Worm (Caenorhabditis elegans): ENCODE data around the gene F55G1.15.
A peak's percentile ranks its signal among the peaks of the same experiment; 100 is the strongest.

The F55G1.15 gene

ce11 chrIV:7505866-7506488 is 4.7 kb upstream of the F55G1.15 start (continued):
- TF ChIP-seq hif-1 (tag; optimal IDR thresholded peaks at IDR 0.05) (no peak), unc-39 (tag; optimal IDR thresholded peaks at IDR 0.05) (no peak), nhr-25 (tag; optimal IDR thresholded peaks at IDR 0.05; ENCODE audit: borderline replicate concordance, insufficient read depth) (peak; percentile 34), Y5F2A.4 (GFP tag; optimal IDR thresholded peaks at IDR 0.05) (no peak), madf-5 (GFP tag; IDR thresholded peaks at IDR 0.05) (no peak), arid-1 (GFP tag; conservative IDR thresholded peaks at IDR 0.05) (peak; percentile 50; the same call in 1 of the 2 replicates), lim-7 (GFP tag; IDR thresholded peaks at IDR 0.05) (no peak), F26F4.8 (GFP tag; conservative IDR thresholded peaks at IDR 0.05) (0 out of 2 replicates have a peak, but pooled peaks have one; percentile 12), zip-2 (tag; optimal IDR thresholded peaks at IDR 0.05) (no peak), saeg-2 (GFP tag; IDR thresholded peaks at IDR 0.05) (no peak), ceh-62 (tag; optimal IDR thresholded peaks at IDR 0.05) (no peak), fos-1 (tag; optimal IDR thresholded peaks at IDR 0.05) (no peak), nhr-6 (tag; optimal IDR thresholded peaks at IDR 0.05) (no peak), nhr-41 (GFP tag; IDR thresholded peaks at IDR 0.05) (no peak), ceh-28 (tag; optimal IDR thresholded peaks at IDR 0.05) (no peak), zag-1 (tag; optimal IDR thresholded peaks at IDR 0.05) (no peak), ces-1 (GFP tag; optimal IDR thresholded peaks at IDR 0.05) (no peak), spr-3 (GFP tag; optimal IDR thresholded peaks at IDR 0.05) (no peak), set-16 (GFP tag; IDR thresholded peaks at IDR 0.05) (no peak), dve-1 (tag; optimal IDR thresholded peaks at IDR 0.05; ENCODE audit: insufficient read depth) (peak; percentile 46), nhr-111 (GFP tag; optimal IDR thresholded peaks at IDR 0.05) (no peak), snpc-4 (tag; optimal IDR thresholded peaks at IDR 0.05) (no peak), dmd-9 (GFP tag; IDR thresholded peaks at IDR 0.05) (no peak), pha-4 (GFP tag; IDR thresholded peaks at IDR 0.05) (peak; percentile 55), pha-4 (tag; optimal IDR thresholded peaks at IDR 0.05) (no peak), ceh-44 (GFP tag; IDR thresholded peaks at IDR 0.05) (no peak), F49E8.2 (tag; optimal IDR thresholded peaks at IDR 0.05; ENCODE audit: borderline replicate concordance) (peak; percentile 45), nhr-237 (tag; optimal IDR thresholded peaks at IDR 0.05) (no peak), daf-8 (GFP tag; IDR thresholded peaks at IDR 0.05) (0 out of 2 replicates have a peak, but pooled peaks have one; percentile 41), mes-2 (tag; optimal IDR thresholded peaks at IDR 0.05; ENCODE audit: poor library complexity, severe bottlenecking) (peak; percentile 27), ceh-32 (tag; optimal IDR thresholded peaks at IDR 0.05; ENCODE audit: poor library complexity) (no peak), daf-16 (GFP tag; optimal IDR thresholded peaks at IDR 0.05) (peak in 1 of 2 experiments; percentile 10), daf-16 (tag; optimal IDR thresholded peaks at IDR 0.05) (peak; percentile 52), F10B5.3 (tag; optimal IDR thresholded peaks at IDR 0.05) (no peak), pqm-1 (tag; optimal IDR thresholded peaks at IDR 0.05) (no peak), T20F7.1 (GFP tag; optimal IDR thresholded peaks at IDR 0.05) (peak; percentile 71), spr-1 (tag; optimal IDR thresholded peaks at IDR 0.05) (no peak), lsy-2 (tag; optimal IDR thresholded peaks at IDR 0.05) (peak in 1 of 2 experiments; percentile 32), nhr-42 (GFP tag; IDR thresholded peaks at IDR 0.05) (no peak), duxl-1 (tag; optimal IDR thresholded peaks at IDR 0.05; ENCODE audit: poor library complexity) (peak; percentile 12), ceh-20 (GFP tag; IDR thresholded peaks at IDR 0.05) (no peak), ctbp-1 (GFP tag; IDR thresholded peaks at IDR 0.05) (peak; percentile 38; the same call in 1 of the 2 replicates), nhr-10 (tag; optimal IDR thresholded peaks at IDR 0.05) (peak; percentile 32), lin-13 (GFP tag; optimal IDR thresholded peaks at IDR 0.05) (no peak), nhr-48 (tag; optimal IDR thresholded peaks at IDR 0.05) (peak; percentile 1), R02D3.7 (tag; optimal IDR thresholded peaks at IDR 0.05) (no peak), T26A8.4 (GFP tag; IDR thresholded peaks at IDR 0.05) (no peak; the same call in 1 of the 2 replicates), aly-2 (tag; optimal IDR thresholded peaks at IDR 0.05) (no peak), snpc-1.2 (GFP tag; IDR thresholded peaks at IDR 0.05) (peak; percentile 71), daf-12 (tag; optimal IDR thresholded peaks at IDR 0.05) (no peak)
